Fruit fly (Drosophila melanogaster): ENCODE measurements around the gene Tl.

Gene Tl

dm6 chr3R:26821117-26821516 lies 22.3 kb downstream of the Tl start (continued):
- TF ChIP-seq tx (GFP tag; optimal IDR thresholded peaks at IDR 0.05) (no peak), peb (GFP tag; IDR thresholded peaks at IDR 0.05) (0 out of 2 replicates have a peak, but pooled peaks have one; percentile 19), pho (GFP tag; optimal IDR thresholded peaks at IDR 0.05) (no peak), pnt (GFP tag; optimal IDR thresholded peaks at IDR 0.05) (peak; percentile 9), CG32532 (GFP tag; IDR thresholded peaks at IDR 0.05) (0 out of 2 replicates have a peak, but pooled peaks have one; percentile 21), HLH3B (GFP tag; IDR thresholded peaks at IDR 0.05) (no peak), CG4730 (GFP tag; IDR thresholded peaks at IDR 0.05) (no peak), CG17359 (tag; optimal IDR thresholded peaks at IDR 0.05) (peak; percentile 26), tio (GFP tag; optimal IDR thresholded peaks at IDR 0.05) (peak; percentile 12), CG11504 (tag; optimal IDR thresholded peaks at IDR 0.05) (peak; percentile 56), Ptx1 (GFP tag; IDR thresholded peaks at IDR 0.05) (0 out of 2 replicates have a peak, but pooled peaks have one; percentile 36), gcm (GFP tag; optimal IDR thresholded peaks at IDR 0.05) (no peak), unpg (GFP tag; optimal IDR thresholded peaks at IDR 0.05) (peak; percentile 53), PHDP (tag; optimal IDR thresholded peaks at IDR 0.05) (peak; percentile 41), CG30403 (GFP tag; optimal IDR thresholded peaks at IDR 0.05) (peak; percentile 29), z (GFP tag; IDR thresholded peaks at IDR 0.05) (no peak), Hr51 (GFP tag; optimal IDR thresholded peaks at IDR 0.05) (peak in 1 of 2 experiments; percentile 45), chif (GFP tag; optimal IDR thresholded peaks at IDR 0.05) (peak; percentile 43 to 52), CG18764 (GFP tag; optimal IDR thresholded peaks at IDR 0.05) (no peak), lmd (GFP tag; IDR thresholded peaks at IDR 0.05) (peak; percentile 31; the same call in 1 of the 2 replicates), dan (GFP tag; IDR thresholded peaks at IDR 0.05) (no peak), dpn (GFP tag; optimal IDR thresholded peaks at IDR 0.05) (peak in 1 of 2 experiments; percentile 18), slbo (GFP tag; IDR thresholded peaks at IDR 0.05) (peak; percentile 48), phol (tag; optimal IDR thresholded peaks at IDR 0.05) (peak; percentile 21), CG6689 (GFP tag; IDR thresholded peaks at IDR 0.05) (peak; percentile 62), eve (GFP tag; optimal IDR thresholded peaks at IDR 0.05) (peak in 1 of 2 experiments; percentile 73), E2f1 (GFP tag; IDR thresholded peaks at IDR 0.05) (no peak), Nf-YA (GFP tag; IDR thresholded peaks at IDR 0.05) (peak; percentile 7; the same call in 1 of the 2 replicates), chn (GFP tag; optimal IDR thresholded peaks at IDR 0.05) (peak; percentile 33), grau (tag; optimal IDR thresholded peaks at IDR 0.05) (peak; percentile 34), CG17385 (GFP tag; optimal IDR thresholded peaks at IDR 0.05) (peak; percentile 20), Hr39 (optimal IDR thresholded peaks at IDR 0.05) (no peak), CG7839 (tag; optimal IDR thresholded peaks at IDR 0.05) (peak; percentile 53), dmrt11E (tag; optimal IDR thresholded peaks at IDR 0.05) (peak; percentile 26), CG11093 (GFP tag; IDR thresholded peaks at IDR 0.05) (no peak), CG8290 (GFP tag; optimal IDR thresholded peaks at IDR 0.05) (no peak), CG8290 (tag; optimal IDR thresholded peaks at IDR 0.05) (peak in 1 of 2 experiments; percentile 49), CG4424 (GFP tag; optimal IDR thresholded peaks at IDR 0.05) (peak; percentile 17), ftz-f1 (GFP tag; optimal IDR thresholded peaks at IDR 0.05) (no peak), CG4360 (GFP tag; IDR thresholded peaks at IDR 0.05) (no peak), CG10366 (GFP tag; IDR thresholded peaks at IDR 0.05) (0 out of 2 replicates have a peak, but pooled peaks have one; percentile 8), Ets65A (GFP tag) (peak; percentile 93), Fer3 (tag; optimal IDR thresholded peaks at IDR 0.05) (peak; percentile 1), Hmr (GFP tag; optimal IDR thresholded peaks at IDR 0.05) (peak; percentile 12), CG10959 (GFP tag; IDR thresholded peaks at IDR 0.05) (no peak), ttk (GFP tag; IDR thresholded peaks at IDR 0.05) (peak; percentile 49; the same call in 1 of the 2 replicates), Xbp1 (GFP tag; optimal IDR thresholded peaks at IDR 0.05) (peak; percentile 37), prd (optimal IDR thresholded peaks at IDR 0.05) (no peak), prd (GFP tag; IDR thresholded peaks at IDR 0.05) (peak; percentile 42; the same call in 1 of the 3 replicates), CG12769 (tag; optimal IDR thresholded peaks at IDR 0.05) (peak; percentile 14), Six4 (GFP tag; optimal IDR thresholded peaks at IDR 0.05) (peak; percentile 5), CG1603 (tag; optimal IDR thresholded peaks at IDR 0.05) (peak; percentile 56)
